Fruit fly (Drosophila melanogaster): ENCODE data around the gene Gale.

dm6 chr3L:609163-609562, 39.2 kb upstream of the Gale start:
- TF ChIP-seq CG8478 (optimal IDR thresholded peaks at IDR 0.05) (no peak), CTCF (optimal IDR thresholded peaks at IDR 0.05) (no peak)
